Fruit fly (Drosophila melanogaster): ENCODE data around the gene CG13407.

DNA sequence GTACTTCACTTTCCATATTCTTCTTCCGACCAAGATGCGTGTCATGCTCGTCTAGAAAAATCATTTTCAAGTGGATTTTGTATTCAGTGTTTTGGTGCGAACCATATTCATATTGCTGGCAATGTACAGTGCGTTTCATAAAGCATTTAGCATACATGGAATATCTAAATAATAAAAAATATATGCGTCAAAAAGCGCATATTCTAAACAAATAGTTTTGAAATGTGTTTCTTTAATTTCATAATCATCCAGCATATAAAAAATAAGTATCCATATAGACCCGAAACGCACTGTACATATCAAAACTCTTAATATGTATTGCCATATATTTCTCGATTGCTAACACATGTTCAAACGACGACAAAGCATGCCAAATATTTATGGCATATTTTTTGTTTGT, 18.0 kb downstream of the CG13407 start:
- no peak for TF ChIP-seq toe (GFP tag; optimal IDR thresholded peaks at IDR 0.05)
- no peak for TF ChIP-seq CG11617 (GFP tag; optimal IDR thresholded peaks at IDR 0.05)
- no peak for TF ChIP-seq CG33017 (tag; optimal IDR thresholded peaks at IDR 0.05)
- no peak for TF ChIP-seq ovo (GFP tag; optimal IDR thresholded peaks at IDR 0.05)
- TF ChIP-seq kay (GFP tag; ENCODE audit: borderline replicate concordance), result no peak
- TF ChIP-seq Clk (GFP tag; optimal IDR thresholded peaks at IDR 0.05), result no peak
- TF ChIP-seq bab1 (GFP tag; optimal IDR thresholded peaks at IDR 0.05), result no peak
- TF ChIP-seq CG12768 (GFP tag; optimal IDR thresholded peaks at IDR 0.05), result no peak
- no peak for TF ChIP-seq CG7101 (tag; optimal IDR thresholded peaks at IDR 0.05)
- no peak for TF ChIP-seq Hr96 (GFP tag; optimal IDR thresholded peaks at IDR 0.05)
- no peak for TF ChIP-seq tj (GFP tag; optimal IDR thresholded peaks at IDR 0.05)
- TF ChIP-seq Crg-1 (GFP tag; optimal IDR thresholded peaks at IDR 0.05), result no peak
- no peak for TF ChIP-seq pad (GFP tag; optimal IDR thresholded peaks at IDR 0.05)
- no peak for TF ChIP-seq CG1620 (GFP tag; optimal IDR thresholded peaks at IDR 0.05)
